Worm (Caenorhabditis elegans): ENCODE data around the gene coa-7.

coa-7 gene

DNA sequence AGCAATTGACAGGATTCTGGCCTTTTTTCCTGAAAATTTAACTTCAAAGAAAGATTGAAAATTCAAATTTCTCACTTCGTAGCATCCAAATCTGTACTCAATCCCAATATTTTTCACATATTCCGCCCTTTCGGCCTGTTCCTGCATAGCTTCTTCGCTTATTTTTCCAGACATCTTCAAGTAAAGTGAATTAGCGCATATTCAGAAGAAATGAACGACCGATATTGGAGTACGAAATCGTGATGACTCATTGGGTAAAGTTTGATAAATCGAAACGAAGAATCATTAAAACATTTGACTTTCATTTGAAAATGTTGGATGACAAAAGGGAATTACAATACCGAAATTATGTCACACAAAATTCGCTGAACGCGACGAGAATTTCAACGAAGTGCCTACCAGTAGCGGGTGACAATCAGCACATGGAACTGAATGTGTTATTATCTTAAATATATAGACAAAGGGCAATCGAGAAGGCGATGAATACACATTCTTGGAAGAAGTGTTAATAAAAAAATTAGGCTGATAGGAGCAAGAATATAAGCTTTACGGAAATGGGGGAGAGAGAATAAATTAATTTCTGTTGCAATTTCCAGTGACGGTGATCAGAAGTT, at the start of gene coa-7:
Gene coa-7, minus strand, starts transcription at position 174 of the 614 bp plus-strand sequence.
- TF ChIP-seq lsy-12 (tag; optimal IDR thresholded peaks at IDR 0.05) (no peak), nhr-43 (tag; optimal IDR thresholded peaks at IDR 0.05; ENCODE audit: poor library complexity, severe bottlenecking) (peak; percentile 38), aly-2 (tag; optimal IDR thresholded peaks at IDR 0.05) (peak; percentile 44), elt-2 (tag; optimal IDR thresholded peaks at IDR 0.05) (peak; percentile 20)

ce11 chrII:11700635-11701034, 49.7 kb upstream of the coa-7 start:
- TF ChIP-seq nhr-67 (tag; optimal IDR thresholded peaks at IDR 0.05) (no peak), hmg-11 (tag; optimal IDR thresholded peaks at IDR 0.05) (no peak), jun-1 (tag; optimal IDR thresholded peaks at IDR 0.05) (no peak), ZK546.5 (tag; optimal IDR thresholded peaks at IDR 0.05) (no peak), lin-39 (tag; optimal IDR thresholded peaks at IDR 0.05) (no peak), ztf-4 (tag; optimal IDR thresholded peaks at IDR 0.05) (no peak), ceh-16 (tag; optimal IDR thresholded peaks at IDR 0.05) (no peak), nhr-28 (tag; optimal IDR thresholded peaks at IDR 0.05) (no peak), ceh-82 (tag; optimal IDR thresholded peaks at IDR 0.05) (no peak), elt-1 (tag; optimal IDR thresholded peaks at IDR 0.05) (no peak), unc-62 (GFP tag; optimal IDR thresholded peaks at IDR 0.05) (no peak), ztf-11 (tag; optimal IDR thresholded peaks at IDR 0.05) (no peak), elt-2 (tag; optimal IDR thresholded peaks at IDR 0.05) (no peak), nhr-77 (tag; optimal IDR thresholded peaks at IDR 0.05) (no peak), tbx-2 (tag; optimal IDR thresholded peaks at IDR 0.05) (no peak), nhr-43 (tag; optimal IDR thresholded peaks at IDR 0.05; ENCODE audit: poor library complexity, severe bottlenecking) (no peak), fkh-10 (GFP tag; optimal IDR thresholded peaks at IDR 0.05) (no peak)

DNA sequence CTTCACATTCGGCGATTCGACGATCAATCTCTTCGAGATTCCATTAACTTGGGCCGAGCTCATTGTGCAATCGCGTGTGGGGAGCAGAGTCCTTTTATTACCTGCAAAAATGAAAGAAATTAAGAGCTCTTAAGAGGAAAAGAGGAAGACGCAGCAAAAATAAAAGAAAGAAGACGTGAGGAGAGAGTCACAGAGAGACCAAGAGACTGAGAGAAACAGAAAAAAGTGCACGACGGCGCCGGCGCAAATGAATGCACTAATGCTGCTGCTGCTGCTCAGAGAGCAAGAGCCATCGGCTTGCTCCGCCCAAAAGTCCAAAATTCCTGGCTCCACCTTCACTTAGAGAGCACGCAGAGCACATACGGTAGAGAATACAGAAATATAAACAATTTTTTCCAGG, 49.3 kb upstream of the coa-7 start, which contains the start of gene inos-1:
Gene inos-1, minus strand, starts transcription at position 101 of the 400 bp plus-strand sequence.
- TF ChIP-seq ztf-4 (tag; optimal IDR thresholded peaks at IDR 0.05) (no peak), nhr-12 (tag; optimal IDR thresholded peaks at IDR 0.05) (no peak), elt-3 (tag; optimal IDR thresholded peaks at IDR 0.05) (no peak), nfya-1 (tag; optimal IDR thresholded peaks at IDR 0.05; ENCODE audit: insufficient read depth) (no peak), ceh-16 (tag; optimal IDR thresholded peaks at IDR 0.05) (no peak), eor-1 (tag; optimal IDR thresholded peaks at IDR 0.05) (no peak), nhr-77 (tag; optimal IDR thresholded peaks at IDR 0.05) (no peak), fkh-2 (tag; optimal IDR thresholded peaks at IDR 0.05) (no peak), sea-2 (GFP tag; optimal IDR thresholded peaks at IDR 0.05) (no peak), elt-1 (tag; optimal IDR thresholded peaks at IDR 0.05) (no peak), nhr-67 (tag; optimal IDR thresholded peaks at IDR 0.05) (no peak), egl-27 (tag; optimal IDR thresholded peaks at IDR 0.05) (no peak), jun-1 (tag; optimal IDR thresholded peaks at IDR 0.05) (no peak), ama-1 (optimal IDR thresholded peaks at IDR 0.05) (no peak), zag-1 (tag; optimal IDR thresholded peaks at IDR 0.05) (no peak), ZK546.5 (tag; optimal IDR thresholded peaks at IDR 0.05) (no peak)

DNA sequence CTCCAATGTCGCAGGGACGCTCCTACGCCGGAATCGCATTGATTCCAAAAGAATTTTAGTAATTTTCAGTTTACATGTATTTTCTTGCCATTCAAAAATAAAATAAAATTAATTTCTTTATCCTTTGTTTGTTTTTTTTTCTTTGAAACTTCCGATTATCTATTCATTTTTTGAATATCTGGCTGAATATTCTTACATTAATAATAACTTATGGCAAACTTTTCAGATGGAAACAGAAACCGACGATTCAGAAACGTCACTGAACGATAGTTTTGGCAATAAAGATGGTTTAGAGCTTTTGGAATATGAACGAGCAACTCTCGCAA, 45.0 kb upstream of the coa-7 start, which contains the start of gene xpf-1:
Gene xpf-1, plus strand, starts transcription at position 227 of the 326 bp plus-strand sequence.
- TF ChIP-seq ceh-82 (tag; optimal IDR thresholded peaks at IDR 0.05) (no peak), mml-1 (tag; optimal IDR thresholded peaks at IDR 0.05) (no peak), nhr-12 (tag; optimal IDR thresholded peaks at IDR 0.05) (no peak), unc-62 (GFP tag; optimal IDR thresholded peaks at IDR 0.05) (no peak)

DNA sequence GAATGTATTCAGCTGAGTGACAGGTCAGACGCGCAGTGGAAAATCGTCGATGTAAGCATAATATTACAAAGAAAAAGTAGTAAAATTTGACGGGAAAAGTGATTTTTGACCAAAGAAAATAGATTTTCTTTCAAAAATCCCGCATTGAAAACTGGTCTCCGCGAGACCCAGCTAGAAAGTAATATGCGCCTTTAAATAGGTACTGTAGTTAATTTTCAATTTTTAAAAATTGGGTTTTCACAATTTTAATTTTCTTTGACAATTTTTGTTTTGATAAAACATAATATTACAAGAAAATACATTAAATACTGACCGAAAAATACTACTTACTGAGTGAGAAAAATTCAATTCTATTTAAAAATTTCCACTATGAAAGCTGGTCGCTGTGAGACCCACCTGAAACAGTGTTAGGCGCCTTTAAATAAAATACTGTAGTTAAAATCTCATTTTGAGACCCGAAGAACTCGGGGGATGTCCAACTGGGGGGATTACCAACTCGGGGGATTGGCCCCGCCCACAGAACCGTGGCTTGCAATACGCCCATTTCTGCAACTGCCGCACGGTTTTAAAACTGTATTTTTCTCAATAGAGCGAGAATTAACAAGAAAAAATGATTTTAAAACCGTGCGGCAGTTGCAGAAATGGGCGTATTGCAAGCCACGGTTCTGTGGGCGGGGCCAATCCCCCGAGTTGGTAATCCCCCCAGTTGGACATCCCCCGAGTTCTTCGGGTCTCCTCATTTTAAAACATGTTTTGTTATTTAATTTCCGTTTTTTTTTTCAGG, 44.4 kb upstream of the coa-7 start, which contains the start of gene tars-1:
Gene tars-1, minus strand, starts transcription at position 497 of the 784 bp plus-strand sequence.
- peak; percentile 21 for TF ChIP-seq nhr-23 (tag; optimal IDR thresholded peaks at IDR 0.05)

DNA sequence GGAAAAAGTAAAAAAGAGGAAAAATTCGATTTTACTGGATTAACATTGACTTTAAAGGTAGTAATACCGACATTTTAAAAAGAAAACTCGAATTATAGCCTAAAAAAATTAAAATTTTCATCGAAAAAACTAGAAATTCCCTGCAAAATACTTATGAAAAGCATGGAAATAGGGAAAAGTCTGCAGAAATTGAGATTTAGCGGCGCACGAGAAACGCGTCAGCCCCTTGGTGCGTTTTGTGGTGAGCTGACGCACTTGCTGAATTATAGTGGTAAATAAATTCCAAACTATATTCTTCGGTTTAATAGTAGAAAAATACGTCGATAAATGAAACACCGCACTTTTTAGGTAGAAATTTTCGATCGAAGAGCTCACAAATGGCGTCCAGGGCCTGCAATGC, 43.5 kb upstream of the coa-7 start:
- TF ChIP-seq sea-2 (GFP tag; optimal IDR thresholded peaks at IDR 0.05) = no peak
- no peak for TF ChIP-seq nhr-12 (tag; optimal IDR thresholded peaks at IDR 0.05)
- TF ChIP-seq elt-2 (tag; optimal IDR thresholded peaks at IDR 0.05) = peak; percentile 7
- TF ChIP-seq unc-39 (tag; optimal IDR thresholded peaks at IDR 0.05) = no peak
- no peak for TF ChIP-seq eor-1 (tag; optimal IDR thresholded peaks at IDR 0.05)
- no peak for TF ChIP-seq nhr-237 (tag; optimal IDR thresholded peaks at IDR 0.05)
- no peak for TF ChIP-seq ceh-9 (tag; optimal IDR thresholded peaks at IDR 0.05)
- no peak for TF ChIP-seq egl-27 (tag; optimal IDR thresholded peaks at IDR 0.05)
- TF ChIP-seq ceh-16 (tag; optimal IDR thresholded peaks at IDR 0.05) = no peak
- TF ChIP-seq fos-1 (tag; optimal IDR thresholded peaks at IDR 0.05) = no peak
- TF ChIP-seq snpc-4 (tag; optimal IDR thresholded peaks at IDR 0.05) = peak; percentile 56
- TF ChIP-seq jun-1 (tag; optimal IDR thresholded peaks at IDR 0.05) = no peak
- TF ChIP-seq nhr-25 (tag; optimal IDR thresholded peaks at IDR 0.05) = no peak
- TF ChIP-seq nhr-11 (tag; optimal IDR thresholded peaks at IDR 0.05) = no peak
- TF ChIP-seq lsy-12 (tag; optimal IDR thresholded peaks at IDR 0.05) = no peak
- TF ChIP-seq egl-5 (tag; optimal IDR thresholded peaks at IDR 0.05) = no peak
- TF ChIP-seq unc-62 (GFP tag; optimal IDR thresholded peaks at IDR 0.05) = no peak
- no peak for TF ChIP-seq zag-1 (tag; optimal IDR thresholded peaks at IDR 0.05)
- no peak for TF ChIP-seq tbx-2 (tag; optimal IDR thresholded peaks at IDR 0.05)
- no peak for TF ChIP-seq mml-1 (tag; optimal IDR thresholded peaks at IDR 0.05)
- TF ChIP-seq ceh-28 (tag; optimal IDR thresholded peaks at IDR 0.05) = no peak
- no peak for TF ChIP-seq fkh-2 (tag; optimal IDR thresholded peaks at IDR 0.05)
- no peak for TF ChIP-seq nhr-43 (tag; optimal IDR thresholded peaks at IDR 0.05; ENCODE audit: poor library complexity, severe bottlenecking)
